Worm (Caenorhabditis elegans) whole organism, L2 larva: ENCODE measurements around the gene Y37E11AL.12.
A peak's percentile ranks its signal among the peaks of the same experiment; 100 is the strongest.

Experiments
- C34F6.9 ChIP-seq: fragments of 150-350 bp; optimal IDR thresholded peaks from 2 replicates; lab custom pipeline; 2014; ENCODE audit warnings: missing biosample characterization, missing genetic modification characterization
- F13H6.1 ChIP-seq: sonication (generic microtip); optimal IDR thresholded peaks from 2 replicates; lab custom pipeline; 2016; ENCODE audit warnings: missing genetic modification characterization, missing compliant biosample characterization
- R02D3.7 ChIP-seq: fragments of 150-350 bp; optimal IDR thresholded peaks from 2 replicates; lab custom pipeline; 2014; ENCODE audit warnings: missing biosample characterization, missing genetic modification characterization
- Y55F3AM.14 ChIP-seq: fragments of 200-800 bp; sonication (Bioruptor generic); optimal IDR thresholded peaks from 2 replicates; lab custom pipeline; 2018; ENCODE audit warnings: mild to moderate bottlenecking, missing genetic modification characterization, missing compliant biosample characterization
- ZK546.5 ChIP-seq: sonication (generic microtip); optimal IDR thresholded peaks from 2 replicates; lab custom pipeline; 2017; ENCODE audit warnings: missing biosample characterization, missing genetic modification characterization
- alr-1 ChIP-seq: fragments of 150-350 bp; optimal IDR thresholded peaks from 2 replicates; lab custom pipeline; 2014; ENCODE audit warnings: missing biosample characterization, missing genetic modification characterization
- ama-1 ChIP-seq: fragments of 150-350 bp; optimal IDR thresholded peaks from 2 replicates; lab custom pipeline; 2018; ENCODE audit warnings: inconsistent platforms
- blmp-1 ChIP-seq: sonication (generic microtip); optimal IDR thresholded peaks from 2 replicates; lab custom pipeline; 2017; ENCODE audit warnings: missing genetic modification characterization, mild to moderate bottlenecking, missing compliant biosample characterization, antibody characterized with exemption, moderate library complexity; ENCODE audit not compliant: insufficient read depth
- ceh-16 ChIP-seq: fragments of 150-350 bp; optimal IDR thresholded peaks from 2 replicates; lab custom pipeline; 2014; ENCODE audit warnings: missing biosample characterization, missing genetic modification characterization
- ceh-82 ChIP-seq: fragments of 150-350 bp; optimal IDR thresholded peaks from 2 replicates; lab custom pipeline; 2014; ENCODE audit warnings: missing biosample characterization, missing genetic modification characterization
- crh-2 ChIP-seq: sonication (generic microtip); optimal IDR thresholded peaks from 2 replicates; lab custom pipeline; 2017; ENCODE audit warnings: missing biosample characterization, missing genetic modification characterization
- egl-27 ChIP-seq: sonication (generic microtip); optimal IDR thresholded peaks from 3 replicates; lab custom pipeline; 2017; ENCODE audit warnings: missing biosample characterization, missing genetic modification reagents, missing genetic modification characterization
- elt-1 ChIP-seq: fragments of 150-350 bp; optimal IDR thresholded peaks from 2 replicates; lab custom pipeline; 2014; ENCODE audit warnings: missing biosample characterization, missing genetic modification characterization
- elt-3 ChIP-seq: sonication (generic microtip); optimal IDR thresholded peaks from 2 replicates; lab custom pipeline; 2017; ENCODE audit warnings: missing biosample characterization, missing genetic modification characterization
- gmeb-1 ChIP-seq: fragments of 150-350 bp; optimal IDR thresholded peaks from 2 replicates; lab custom pipeline; 2014; ENCODE audit warnings: missing biosample characterization, missing genetic modification characterization
- lin-11 ChIP-seq: fragments of 150-350 bp; sonication (generic microtip); optimal IDR thresholded peaks from 2 replicates; lab custom pipeline; 2014; ENCODE audit warnings: missing biosample characterization, missing genetic modification characterization, inconsistent platforms, mixed read lengths
- lin-13 ChIP-seq: fragments of 150-350 bp; optimal IDR thresholded peaks from 2 replicates; lab custom pipeline; 2014; ENCODE audit warnings: missing biosample characterization, missing genetic modification reagents, missing genetic modification characterization
- lin-39 ChIP-seq: fragments of 150-350 bp; optimal IDR thresholded peaks from 2 replicates; lab custom pipeline; 2014; ENCODE audit warnings: missing biosample characterization, missing genetic modification reagents, missing genetic modification characterization
- lsy-2 ChIP-seq, 2 experiments: fragments of 150-350 bp in 1 of 2; sonication (generic microtip) in 1 of 2; optimal IDR thresholded peaks; 2 replicates each; lab custom pipeline; 2014 to 2017; ENCODE audit warnings: missing biosample characterization in 2 of 2, missing genetic modification characterization in 2 of 2
- mab-5 ChIP-seq: fragments of 150-350 bp; optimal IDR thresholded peaks from 2 replicates; lab custom pipeline; 2014; ENCODE audit warnings: missing biosample characterization, missing genetic modification characterization
- nhr-10 ChIP-seq: sonication (generic microtip); optimal IDR thresholded peaks from 2 replicates; lab custom pipeline; 2017; ENCODE audit warnings: missing biosample characterization, missing genetic modification characterization
- nhr-12 ChIP-seq: fragments of 150-350 bp; optimal IDR thresholded peaks from 2 replicates; lab custom pipeline; 2014; ENCODE audit warnings: missing biosample characterization, missing genetic modification characterization
- nhr-129 ChIP-seq: fragments of 150-350 bp; optimal IDR thresholded peaks from 2 replicates; lab custom pipeline; 2014; ENCODE audit warnings: missing biosample characterization, missing genetic modification characterization
- nhr-21 ChIP-seq: fragments of 150-350 bp; optimal IDR thresholded peaks from 2 replicates; lab custom pipeline; 2014; ENCODE audit warnings: missing biosample characterization, missing genetic modification characterization
- nhr-23 ChIP-seq: fragments of 150-350 bp; optimal IDR thresholded peaks from 2 replicates; lab custom pipeline; 2014; ENCODE audit warnings: missing biosample characterization, missing genetic modification reagents, missing genetic modification characterization
- nhr-237 ChIP-seq: fragments of 150-350 bp; optimal IDR thresholded peaks from 2 replicates; lab custom pipeline; 2014; ENCODE audit warnings: missing biosample characterization, missing genetic modification characterization
- nhr-25 ChIP-seq: fragments of 150-350 bp; sonication (generic microtip); optimal IDR thresholded peaks from 3 replicates; lab custom pipeline; 2014; ENCODE audit warnings: missing biosample characterization, missing genetic modification characterization
- nhr-77 ChIP-seq: fragments of 150-350 bp; optimal IDR thresholded peaks from 2 replicates; lab custom pipeline; 2014; ENCODE audit warnings: missing biosample characterization, missing genetic modification characterization
- peb-1 ChIP-seq: fragments of 150-350 bp; optimal IDR thresholded peaks from 2 replicates; lab custom pipeline; 2014; ENCODE audit warnings: missing biosample characterization, missing genetic modification characterization
- sem-4 ChIP-seq: fragments of 150-350 bp; optimal IDR thresholded peaks from 2 replicates; lab custom pipeline; 2014; ENCODE audit warnings: missing biosample characterization, missing genetic modification reagents, missing genetic modification characterization
- skn-1 ChIP-seq: sonication (generic microtip); optimal IDR thresholded peaks from 2 replicates; lab custom pipeline; 2017; ENCODE audit warnings: missing biosample characterization, missing genetic modification characterization
- sma-3 ChIP-seq: sonication (generic microtip); optimal IDR thresholded peaks from 2 replicates; lab custom pipeline; 2016; ENCODE audit warnings: missing genetic modification reagents, missing genetic modification characterization, missing compliant biosample characterization
- unc-39 ChIP-seq: fragments of 150-350 bp; optimal IDR thresholded peaks from 2 replicates; lab custom pipeline; 2014; ENCODE audit warnings: missing biosample characterization, missing genetic modification characterization
- unc-62 ChIP-seq: fragments of 150-350 bp; optimal IDR thresholded peaks from 2 replicates; lab custom pipeline; 2014; ENCODE audit warnings: missing biosample characterization, missing genetic modification reagents, missing genetic modification characterization
- zag-1 ChIP-seq: fragments of 150-350 bp; optimal IDR thresholded peaks from 2 replicates; lab custom pipeline; 2014; ENCODE audit warnings: missing biosample characterization, missing genetic modification characterization
- ztf-11 ChIP-seq: sonication (generic microtip); optimal IDR thresholded peaks from 2 replicates; lab custom pipeline; 2017; ENCODE audit warnings: missing biosample characterization, missing genetic modification characterization
- ztf-4 ChIP-seq: fragments of 150-350 bp; optimal IDR thresholded peaks from 2 replicates; lab custom pipeline; 2014; ENCODE audit warnings: missing biosample characterization, missing genetic modification characterization

Y37E11AL.12 gene

DNA sequence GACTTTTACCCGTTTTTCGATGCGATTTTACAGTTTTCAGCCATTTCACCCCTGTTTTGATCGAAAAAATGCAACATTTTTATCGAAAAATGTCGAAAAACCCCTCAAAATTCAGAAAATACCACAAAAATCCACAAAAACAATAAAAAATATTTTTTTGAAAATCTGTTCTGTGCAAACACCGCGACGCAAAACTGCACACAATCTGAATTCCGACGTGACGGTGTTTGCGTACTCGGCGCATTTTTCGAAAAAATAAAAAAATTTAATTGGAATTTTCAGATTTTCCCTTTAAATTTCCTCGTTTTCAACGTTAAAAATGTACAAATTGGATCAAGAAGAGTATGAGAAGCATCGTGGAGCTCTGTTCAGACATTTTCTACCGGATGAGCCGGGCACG, 24.1 kb upstream of the Y37E11AL.12 start, which contains the start of gene smgl-2 (continued):
- TF ChIP-seq skn-1 (tag; lab: Kevin White, UChicago) (no peak), egl-27 (tag; lab: Kevin White, UChicago) (no peak), gmeb-1 (tag; lab: Kevin White, UChicago) (peak; percentile 86), zag-1 (tag; lab: Kevin White, UChicago) (no peak), elt-3 (tag; lab: Kevin White, UChicago) (no peak), nhr-129 (tag; lab: Kevin White, UChicago) (peak; percentile 23), peb-1 (tag; lab: Kevin White, UChicago) (no peak)

DNA sequence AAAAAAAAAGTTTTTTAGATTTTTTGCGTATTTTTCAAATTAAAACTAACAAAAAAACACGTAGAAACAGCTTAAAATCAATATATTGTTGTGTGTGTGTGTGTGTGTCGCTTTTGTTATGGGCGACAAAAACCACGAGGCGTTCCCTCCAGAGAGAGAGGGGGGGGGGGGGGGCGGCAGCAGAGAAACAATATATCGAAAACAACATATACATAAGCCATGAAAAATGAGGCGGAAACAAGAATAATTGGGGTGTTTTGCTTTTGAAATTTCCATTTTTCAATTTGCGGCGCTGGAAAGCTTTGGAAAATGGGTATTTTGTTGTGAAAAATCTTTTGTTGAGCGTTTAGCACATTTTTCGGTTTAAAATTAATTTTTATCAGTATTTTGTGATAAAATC, 23.6 kb upstream of the Y37E11AL.12 start, which contains the start of gene Y37E11AM.2:
TSS of gene Y37E11AM.2 (minus strand) at position 101 of the 400 bp plus-strand sequence.
- TF ChIP-seq sma-3 (GFP tag; lab: Kevin White, UChicago) (no peak), nhr-21 (tag; lab: Kevin White, UChicago) (no peak), elt-1 (no peak), skn-1 (tag; lab: Kevin White, UChicago) (no peak), sem-4 (tag; lab: Kevin White, UChicago) (no peak), lin-39 (tag; lab: Kevin White, UChicago) (no peak), F13H6.1 (tag; lab: Kevin White, UChicago) (no peak), unc-39 (tag; lab: Kevin White, UChicago) (no peak), R02D3.7 (tag; lab: Kevin White, UChicago) (no peak), blmp-1 (tag; lab: Kevin White, UChicago) (no peak), alr-1 (tag; lab: Kevin White, UChicago) (no peak), ceh-82 (tag; lab: Kevin White, UChicago) (no peak), ztf-11 (tag; lab: Kevin White, UChicago) (no peak)

DNA sequence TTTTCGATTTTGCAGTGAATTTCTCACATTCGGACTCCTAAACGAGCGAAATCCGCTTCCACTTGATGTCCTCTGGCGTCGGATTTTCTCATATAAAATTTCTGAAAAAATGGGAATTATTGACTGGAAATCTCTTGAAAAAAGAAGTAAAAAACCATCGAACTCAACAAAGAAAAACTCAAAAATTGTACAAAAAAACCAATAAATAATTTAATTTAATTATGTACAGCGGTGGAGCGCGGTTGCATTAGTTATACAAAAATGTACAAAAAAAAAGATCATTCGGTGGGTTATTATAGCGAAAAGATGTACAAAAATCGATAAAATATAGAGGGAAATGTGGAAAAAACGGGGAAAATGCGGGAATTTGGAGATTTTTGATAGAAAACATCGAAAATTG, 20.9 kb upstream of the Y37E11AL.12 start, which contains the start of gene Y37E11AM.4:
TSS of gene Y37E11AM.4 (minus strand) at position 101 of the 400 bp plus-strand sequence.
- no peak for TF ChIP-seq nhr-10 (tag; lab: Kevin White, UChicago)
- TF ChIP-seq ZK546.5 (tag; lab: Kevin White, UChicago), result no peak
- no peak for TF ChIP-seq lin-13 (GFP tag; lab: Kevin White, UChicago)
- TF ChIP-seq lin-39 (tag; lab: Kevin White, UChicago), result no peak
- no peak for TF ChIP-seq sem-4 (tag; lab: Kevin White, UChicago)
- TF ChIP-seq nhr-23 (tag; lab: Kevin White, UChicago), result no peak
- TF ChIP-seq nhr-12 (tag; lab: Kevin White, UChicago), result no peak
- no peak for TF ChIP-seq ama-1 (lab: Kevin White, UChicago)
- no peak for TF ChIP-seq blmp-1 (tag; lab: Kevin White, UChicago)
- TF ChIP-seq lin-11 (tag; lab: Kevin White, UChicago), result no peak
- TF ChIP-seq peb-1 (tag; lab: Kevin White, UChicago), result no peak
- TF ChIP-seq ztf-4, result no peak
- TF ChIP-seq mab-5 (tag; lab: Kevin White, UChicago), result no peak
- TF ChIP-seq sma-3 (GFP tag; lab: Kevin White, UChicago), result no peak
- no peak for TF ChIP-seq unc-39 (tag; lab: Kevin White, UChicago)
- no peak for TF ChIP-seq elt-1
- no peak for TF ChIP-seq egl-27 (tag; lab: Kevin White, UChicago)

DNA sequence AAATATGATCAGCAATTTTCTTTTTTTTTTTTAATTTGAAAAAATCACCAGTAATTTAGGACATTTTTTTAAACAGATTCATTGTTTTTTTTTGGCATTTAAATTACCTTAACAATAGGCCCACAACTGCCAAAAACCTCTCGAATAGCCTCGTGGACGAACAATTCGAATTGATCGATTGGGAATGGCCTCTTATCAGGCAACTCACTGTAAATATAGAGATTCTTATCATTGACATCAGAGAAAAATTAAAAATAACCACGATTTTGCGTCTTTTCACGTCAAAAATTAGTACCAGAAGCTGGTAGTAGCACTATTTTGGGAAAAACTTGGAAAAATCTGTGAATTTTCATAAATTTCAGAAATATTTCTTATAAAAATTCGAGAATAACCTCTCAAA, 20.2 kb upstream of the Y37E11AL.12 start:
- TF ChIP-seq crh-2 (tag; lab: Kevin White, UChicago), result no peak
- TF ChIP-seq ztf-11 (tag; lab: Kevin White, UChicago), result no peak
- TF ChIP-seq lsy-2 (tag; optimal IDR thresholded peaks at IDR 0.05; lab: Kevin White, UChicago), result no peak
- no peak for TF ChIP-seq skn-1 (tag; lab: Kevin White, UChicago)
- no peak for TF ChIP-seq nhr-77
- TF ChIP-seq nhr-237 (tag; lab: Kevin White, UChicago), result no peak
- no peak for TF ChIP-seq R02D3.7 (tag; lab: Kevin White, UChicago)
- TF ChIP-seq unc-39 (tag; lab: Kevin White, UChicago), result no peak
- TF ChIP-seq Y55F3AM.14 (GFP tag; lab: Kevin White, UChicago), result no peak
- TF ChIP-seq C34F6.9, result no peak
- TF ChIP-seq F13H6.1 (tag; lab: Kevin White, UChicago), result no peak
- no peak for TF ChIP-seq unc-62
- TF ChIP-seq sma-3 (GFP tag; lab: Kevin White, UChicago), result no peak
- TF ChIP-seq ceh-16, result no peak
- no peak for TF ChIP-seq ama-1 (lab: Kevin White, UChicago)
- TF ChIP-seq nhr-129 (tag; lab: Kevin White, UChicago), result no peak
- no peak for TF ChIP-seq ceh-82 (tag; lab: Kevin White, UChicago)
- no peak for TF ChIP-seq nhr-25 (tag; lab: Kevin White, UChicago)
- TF ChIP-seq, all 48 proteins: peak for 0
